Fruit fly (Drosophila melanogaster): ENCODE data around the gene mys.

The mys gene

DNA sequence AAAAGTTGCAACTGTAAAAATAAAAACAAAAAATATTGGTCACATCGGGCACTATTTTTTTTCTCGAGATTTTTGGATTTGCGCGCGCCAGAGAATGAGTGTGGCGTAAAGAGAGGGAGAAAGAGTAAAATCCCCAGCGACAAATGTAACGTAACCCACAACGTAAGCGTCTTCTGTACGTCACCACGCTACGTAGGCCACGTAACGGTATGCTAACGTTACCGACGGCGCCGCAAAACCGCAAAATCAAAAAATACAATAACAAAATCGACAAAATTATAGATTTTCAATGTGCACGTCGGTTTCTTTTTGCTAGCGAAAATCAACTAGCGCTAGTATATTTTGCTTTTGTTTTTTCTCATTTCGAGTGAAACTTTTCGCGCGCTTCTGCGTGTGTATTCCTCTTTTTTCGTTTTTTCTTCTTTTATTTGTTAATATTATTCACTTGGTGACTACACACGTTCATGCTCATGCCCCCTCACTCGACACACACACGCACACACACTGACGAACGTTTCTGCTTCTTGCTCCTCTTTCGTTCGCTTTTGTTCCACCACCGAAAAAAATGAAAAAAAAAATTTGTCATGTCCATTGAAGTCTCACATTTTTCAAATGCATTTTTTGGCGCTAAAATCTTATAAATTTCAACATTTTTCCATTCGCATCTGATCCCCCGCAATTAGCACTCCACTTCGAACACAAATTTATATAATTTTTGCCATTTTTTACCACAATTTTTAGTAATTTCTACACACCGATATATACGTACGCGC is 1.1 kb upstream of the mys start:
- TF ChIP-seq Rel (GFP tag; optimal IDR thresholded peaks at IDR 0.05) (no peak), Rel (tag; optimal IDR thresholded peaks at IDR 0.05) (peak; percentile 11), jim (GFP tag; optimal IDR thresholded peaks at IDR 0.05) (peak; percentile 83), fru (GFP tag; optimal IDR thresholded peaks at IDR 0.05) (peak; percentile 92), psq (GFP tag; optimal IDR thresholded peaks at IDR 0.05) (peak; percentile 72), CG32264 (GFP tag; optimal IDR thresholded peaks at IDR 0.05) (no peak), usp (GFP tag; optimal IDR thresholded peaks at IDR 0.05) (no peak)

DNA sequence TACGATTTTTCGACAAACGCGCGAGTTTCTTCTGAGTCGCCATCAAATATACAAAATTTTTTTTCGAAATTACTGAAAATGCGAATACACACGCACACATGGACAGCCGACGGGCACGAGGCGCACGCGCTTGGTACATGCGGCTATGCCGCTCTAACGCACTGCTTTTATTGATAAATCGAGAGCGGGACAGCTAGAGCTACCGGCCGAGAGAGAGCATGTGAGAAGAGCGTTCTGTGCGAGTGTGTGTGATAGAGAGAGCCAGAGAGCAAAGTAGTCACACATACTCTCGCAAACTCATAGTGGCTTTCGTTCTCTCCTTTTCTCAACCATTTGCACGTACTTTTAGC is 549 bp upstream of the mys start:
- TF ChIP-seq Hr78 (GFP tag; optimal IDR thresholded peaks at IDR 0.05): peak; percentile 65
- TF ChIP-seq OdsH (GFP tag; optimal IDR thresholded peaks at IDR 0.05): no peak
- TF ChIP-seq pan (optimal IDR thresholded peaks at IDR 0.05): no peak
- no peak for TF ChIP-seq lola (GFP tag; optimal IDR thresholded peaks at IDR 0.05)
- TF ChIP-seq dl (GFP tag; optimal IDR thresholded peaks at IDR 0.05; ENCODE audit: insufficient read depth in 1 of 2, partially characterized antibody in 2 of 2): peak; percentile 91 to 92
- no peak for TF ChIP-seq psq (GFP tag; optimal IDR thresholded peaks at IDR 0.05)
- TF ChIP-seq Myc (optimal IDR thresholded peaks at IDR 0.05): no peak
- TF ChIP-seq h (GFP tag; optimal IDR thresholded peaks at IDR 0.05): peak; percentile 91
- TF ChIP-seq dsf (GFP tag; optimal IDR thresholded peaks at IDR 0.05; ENCODE audit: borderline replicate concordance): no peak
- TF ChIP-seq HLH106 (tag; optimal IDR thresholded peaks at IDR 0.05): no peak
- no peak for TF ChIP-seq CG32264 (GFP tag; optimal IDR thresholded peaks at IDR 0.05)
- TF ChIP-seq Rel (GFP tag; optimal IDR thresholded peaks at IDR 0.05): no peak
- no peak for TF ChIP-seq Rel (tag; optimal IDR thresholded peaks at IDR 0.05)
- peak; percentile 99 for TF ChIP-seq N (GFP tag; optimal IDR thresholded peaks at IDR 0.05)
- TF ChIP-seq CG9705 (GFP tag; optimal IDR thresholded peaks at IDR 0.05): no peak
- TF ChIP-seq Abd-B (GFP tag; optimal IDR thresholded peaks at IDR 0.05): peak; percentile 50
- no peak for TF ChIP-seq jim (GFP tag; optimal IDR thresholded peaks at IDR 0.05)
- TF ChIP-seq Mio (GFP tag; optimal IDR thresholded peaks at IDR 0.05): no peak
- TF ChIP-seq sv (GFP tag; optimal IDR thresholded peaks at IDR 0.05): no peak
- TF ChIP-seq brk (GFP tag; optimal IDR thresholded peaks at IDR 0.05): no peak
- TF ChIP-seq Hr83 (GFP tag; optimal IDR thresholded peaks at IDR 0.05; ENCODE audit: poor library complexity, severe bottlenecking): peak; percentile 29
- no peak for TF ChIP-seq woc (GFP tag; optimal IDR thresholded peaks at IDR 0.05)
- TF ChIP-seq foxo (GFP tag; optimal IDR thresholded peaks at IDR 0.05): no peak
- TF ChIP-seq GATAd (GFP tag; optimal IDR thresholded peaks at IDR 0.05): no peak
- no peak for TF ChIP-seq Dfd (GFP tag; optimal IDR thresholded peaks at IDR 0.05)
- peak; percentile 84 for TF ChIP-seq Vsx2 (GFP tag; optimal IDR thresholded peaks at IDR 0.05; ENCODE audit: partially characterized antibody)
- TF ChIP-seq CrebA (GFP tag; optimal IDR thresholded peaks at IDR 0.05; ENCODE audit: borderline replicate concordance): peak; percentile 50
- peak; percentile 34 for TF ChIP-seq Sp1 (GFP tag; optimal IDR thresholded peaks at IDR 0.05)
- TF ChIP-seq sage (GFP tag; optimal IDR thresholded peaks at IDR 0.05): peak; percentile 23
- peak; percentile 33 for TF ChIP-seq fru (GFP tag; optimal IDR thresholded peaks at IDR 0.05)
- TF ChIP-seq Jra (GFP tag; optimal IDR thresholded peaks at IDR 0.05): no peak
- TF ChIP-seq Dif (GFP tag; optimal IDR thresholded peaks at IDR 0.05; ENCODE audit: partially characterized antibody): peak; percentile 93
- no peak for TF ChIP-seq rgr (GFP tag; optimal IDR thresholded peaks at IDR 0.05)
- no peak for TF ChIP-seq usp (GFP tag; optimal IDR thresholded peaks at IDR 0.05)
- no peak for TF ChIP-seq tai (GFP tag; optimal IDR thresholded peaks at IDR 0.05)
- no peak for TF ChIP-seq dmrt93B (GFP tag; optimal IDR thresholded peaks at IDR 0.05)
- TF ChIP-seq ey (GFP tag; optimal IDR thresholded peaks at IDR 0.05): no peak
- no peak for TF ChIP-seq br (GFP tag; optimal IDR thresholded peaks at IDR 0.05)
- TF ChIP-seq Hnf4 (GFP tag; optimal IDR thresholded peaks at IDR 0.05): no peak

DNA sequence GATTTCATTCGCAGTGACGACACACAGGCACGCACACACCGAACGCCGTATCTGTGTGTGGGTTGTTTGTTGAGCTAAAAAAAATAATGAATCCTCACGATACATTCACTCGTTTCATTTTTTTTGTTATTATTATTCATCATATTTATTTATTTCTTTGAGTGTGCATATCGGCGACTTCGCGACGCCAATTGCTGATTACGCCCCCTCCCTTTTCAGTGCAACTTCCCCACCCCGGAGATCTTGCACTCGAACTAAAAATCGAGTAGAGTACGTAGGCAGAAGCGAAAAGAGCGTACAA is 685 bp downstream of the mys start:
- TF ChIP-seq h (GFP tag; optimal IDR thresholded peaks at IDR 0.05): no peak
- TF ChIP-seq foxo (GFP tag; optimal IDR thresholded peaks at IDR 0.05): peak in 1 of 2 experiments; percentile 8
